Worm (Caenorhabditis elegans) whole organism, L2 larva: Measurements from ENCODE around the gene K07E8.6.

ENCODE experiments used
- ceh-16 ChIP-seq: fragments of 150-350 bp; optimal IDR thresholded peaks from 2 replicates; lab custom pipeline; 2014; ENCODE audit warnings: missing biosample characterization, missing genetic modification characterization
- ceh-82 ChIP-seq: fragments of 150-350 bp; optimal IDR thresholded peaks from 2 replicates; lab custom pipeline; 2014; ENCODE audit warnings: missing biosample characterization, missing genetic modification characterization
- elt-1 ChIP-seq: fragments of 150-350 bp; optimal IDR thresholded peaks from 2 replicates; lab custom pipeline; 2014; ENCODE audit warnings: missing biosample characterization, missing genetic modification characterization
- nhr-11 ChIP-seq: fragments of 150-350 bp; optimal IDR thresholded peaks from 2 replicates; lab custom pipeline; 2014; ENCODE audit warnings: missing biosample characterization, missing genetic modification characterization
- nhr-77 ChIP-seq: fragments of 150-350 bp; optimal IDR thresholded peaks from 2 replicates; lab custom pipeline; 2014; ENCODE audit warnings: missing biosample characterization, missing genetic modification characterization
- zag-1 ChIP-seq: fragments of 150-350 bp; optimal IDR thresholded peaks from 2 replicates; lab custom pipeline; 2014; ENCODE audit warnings: missing biosample characterization, missing genetic modification characterization

DNA sequence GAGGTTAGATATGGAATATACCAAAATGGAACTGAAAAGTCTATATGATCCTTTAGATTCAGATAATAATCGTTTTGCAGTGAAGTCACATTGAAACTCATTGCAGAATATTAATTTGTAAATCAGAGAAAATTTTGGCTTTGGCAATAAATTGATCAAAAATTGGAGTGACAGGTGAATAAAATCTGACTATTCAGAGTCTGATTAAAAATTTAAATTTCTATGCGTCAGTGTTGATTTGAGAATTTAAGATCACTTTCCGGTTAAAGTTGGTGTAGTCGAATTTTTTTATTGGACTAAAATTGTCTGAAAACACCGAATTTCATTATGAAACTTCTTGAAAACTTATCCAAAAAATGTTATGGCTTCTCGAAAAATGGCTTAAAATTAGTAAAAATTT lies 22.3 kb upstream of the K07E8.6 start, which contains the start of gene sri-45:
- TF ChIP-seq nhr-11 (tag; lab: Kevin White, UChicago) (no peak), ceh-16 (tag; lab: Kevin White, UChicago) (no peak), nhr-77 (tag; lab: Kevin White, UChicago) (no peak), elt-1 (tag; lab: Kevin White, UChicago) (no peak), zag-1 (no peak), ceh-82 (no peak)
